Fruit fly (Drosophila melanogaster) whole organism, wandering third instar larva: ENCODE results near the gene CrebB.

ENCODE experiments used
- Abd-B ChIP-seq: fragments of >200 bp; optimal IDR thresholded peaks from 2 replicates; lab custom pipeline; 2017; ENCODE audit warnings: missing biosample characterization, missing genetic modification characterization
- CG32264 ChIP-seq: fragments of 200-800 bp; sonication (Bioruptor generic); optimal IDR thresholded peaks from 2 replicates; lab custom pipeline; 2016; ENCODE audit warnings: missing biosample characterization, missing genetic modification characterization
- CG9705 ChIP-seq: fragments of 200-800 bp; sonication (Bioruptor generic); optimal IDR thresholded peaks from 2 replicates; lab custom pipeline; 2018; ENCODE audit warnings: missing biosample characterization, mild to moderate bottlenecking, missing genetic modification characterization
- CrebA ChIP-seq: fragments of 200-800 bp; sonication (Bioruptor generic); optimal IDR thresholded peaks from 2 replicates; lab custom pipeline; 2016; ENCODE audit warnings: missing biosample characterization, mild to moderate bottlenecking, missing genetic modification characterization, borderline replicate concordance
- Dfd ChIP-seq: fragments of >200 bp; optimal IDR thresholded peaks from 2 replicates; lab custom pipeline; 2017; ENCODE audit warnings: missing biosample characterization, missing genetic modification characterization
- Dif ChIP-seq: fragments of 200-275, 200-300 bp; sonication (Bioruptor generic); optimal IDR thresholded peaks from 2 replicates; lab custom pipeline; 2018; ENCODE audit warnings: missing biosample characterization, missing genetic modification characterization; ENCODE audit not compliant: partially characterized antibody
- GATAd ChIP-seq: sonication (Bioruptor generic); optimal IDR thresholded peaks from 2 replicates; lab custom pipeline; 2016; ENCODE audit warnings: missing biosample characterization, missing genetic modification characterization
- HLH106 ChIP-seq: fragments of 200-800 bp; optimal IDR thresholded peaks from 3 replicates; lab custom pipeline; 2019; ENCODE audit warnings: missing biosample characterization, mild to moderate bottlenecking, missing genetic modification characterization, moderate library complexity
- Hnf4 ChIP-seq: fragments of 200-800 bp; sonication (Bioruptor generic); optimal IDR thresholded peaks from 2 replicates; lab custom pipeline; 2016; ENCODE audit warnings: missing biosample characterization, mild to moderate bottlenecking, missing genetic modification characterization
- Hr78 ChIP-seq: fragments of >200 bp; optimal IDR thresholded peaks from 2 replicates; lab custom pipeline; 2017; ENCODE audit warnings: missing biosample characterization, missing genetic modification characterization
- Hr83 ChIP-seq: fragments of 200-300 bp; sonication (Bioruptor generic); optimal IDR thresholded peaks from 2 replicates; lab custom pipeline; 2016; ENCODE audit warnings: missing biosample characterization, mild to moderate bottlenecking, missing genetic modification characterization, moderate library complexity; ENCODE audit not compliant: poor library complexity, severe bottlenecking
- Jra ChIP-seq: sonication (Bioruptor generic); optimal IDR thresholded peaks from 2 replicates; lab custom pipeline; 2016; ENCODE audit warnings: missing biosample characterization, missing genetic modification characterization
- Mio ChIP-seq: sonication (Bioruptor generic); optimal IDR thresholded peaks from 2 replicates; lab custom pipeline; 2016; ENCODE audit warnings: missing biosample characterization, missing genetic modification characterization
- Myc ChIP-seq: fragments of >200 bp; optimal IDR thresholded peaks from 2 replicates; lab custom pipeline; 2017
- N ChIP-seq: fragments of >200 bp; optimal IDR thresholded peaks from 2 replicates; lab custom pipeline; 2018; ENCODE audit warnings: missing biosample characterization, missing external identifiers, missing genetic modification characterization
- OdsH ChIP-seq: fragments of 200-800 bp; sonication (Bioruptor generic); optimal IDR thresholded peaks from 2 replicates; lab custom pipeline; 2016; ENCODE audit warnings: missing biosample characterization, mild to moderate bottlenecking, missing genetic modification characterization
- Rel ChIP-seq, 2 experiments: fragments of 200-800 bp; sonication (Bioruptor generic) in 1 of 2; optimal IDR thresholded peaks; 2 replicates in 1 of 2; 3 replicates in 1 of 2; lab custom pipeline; 2016 to 2019; ENCODE audit warnings: mild to moderate bottlenecking in 2 of 2, missing biosample characterization in 2 of 2, missing genetic modification characterization in 2 of 2, moderate library complexity in 1 of 2
- Sp1 ChIP-seq: fragments of 200-800 bp; sonication (Bioruptor generic); optimal IDR thresholded peaks from 3 replicates; lab custom pipeline; 2019; ENCODE audit warnings: missing biosample characterization, mild to moderate bottlenecking, missing genetic modification characterization, moderate library complexity
- Vsx2 ChIP-seq: fragments of 200-300, 225-300 bp; sonication (Bioruptor generic); optimal IDR thresholded peaks from 2 replicates; lab custom pipeline; 2018; ENCODE audit warnings: missing biosample characterization, missing genetic modification characterization; ENCODE audit not compliant: partially characterized antibody
- br ChIP-seq: fragments of 200-800 bp; sonication (Bioruptor generic); optimal IDR thresholded peaks from 2 replicates; lab custom pipeline; 2016; ENCODE audit warnings: missing biosample characterization, missing genetic modification characterization
- brk ChIP-seq: fragments of 200-800 bp; sonication (Bioruptor generic); optimal IDR thresholded peaks from 2 replicates; lab custom pipeline; 2016; ENCODE audit warnings: missing biosample characterization, mild to moderate bottlenecking, missing genetic modification characterization
- dl ChIP-seq, 2 experiments: fragments of 175-275, 200-275 bp in 1 of 2; fragments of 200-275 bp in 1 of 2; sonication (Bioruptor generic); optimal IDR thresholded peaks; lab custom pipeline; 2018; ENCODE audit warnings: mild to moderate bottlenecking in 2 of 2, missing biosample characterization in 2 of 2, missing genetic modification characterization in 2 of 2, moderate library complexity in 2 of 2; ENCODE audit not compliant: partially characterized antibody in 2 of 2, insufficient read depth in 1 of 2
- dmrt93B ChIP-seq: fragments of 200-800 bp; sonication (Bioruptor generic); optimal IDR thresholded peaks from 2 replicates; lab custom pipeline; 2018; ENCODE audit warnings: missing biosample characterization, mild to moderate bottlenecking, missing genetic modification characterization
- dsf ChIP-seq: sonication (Bioruptor generic); optimal IDR thresholded peaks from 2 replicates; lab custom pipeline; 2016; ENCODE audit warnings: missing biosample characterization, missing genetic modification characterization, borderline replicate concordance
- ey ChIP-seq: fragments of 200-800 bp; sonication (Bioruptor generic); optimal IDR thresholded peaks from 2 replicates; lab custom pipeline; 2016; ENCODE audit warnings: missing biosample characterization, missing genetic modification characterization
- foxo ChIP-seq, 2 experiments: fragments of 200-800 bp; sonication (Bioruptor generic); optimal IDR thresholded peaks; 2 replicates in 1 of 2; 3 replicates in 1 of 2; lab custom pipeline; 2016 to 2017; ENCODE audit warnings: missing biosample characterization in 2 of 2, missing genetic modification characterization in 2 of 2
- fru ChIP-seq: fragments of 200-800 bp; sonication (Bioruptor generic); optimal IDR thresholded peaks from 3 replicates; lab custom pipeline; 2016; ENCODE audit warnings: missing biosample characterization, mild to moderate bottlenecking, missing genetic modification characterization
- h ChIP-seq: fragments of 200-800 bp; sonication (Bioruptor generic); optimal IDR thresholded peaks from 3 replicates; lab custom pipeline; 2016; ENCODE audit warnings: missing biosample characterization, mild to moderate bottlenecking, missing genetic modification characterization
- jim ChIP-seq: fragments of 175-275, 200-325 bp; sonication (Bioruptor generic); optimal IDR thresholded peaks from 2 replicates; lab custom pipeline; 2016; ENCODE audit warnings: missing biosample characterization, mild to moderate bottlenecking, missing genetic modification characterization
- lola ChIP-seq: fragments of >200 bp; optimal IDR thresholded peaks from 2 replicates; lab custom pipeline; 2017; ENCODE audit warnings: missing biosample characterization, missing genetic modification characterization
- pan ChIP-seq: fragments of >200 bp; optimal IDR thresholded peaks from 2 replicates; lab custom pipeline; 2017
- psq ChIP-seq: fragments of 200-800 bp; sonication (Bioruptor generic); optimal IDR thresholded peaks from 3 replicates; lab custom pipeline; 2017; ENCODE audit warnings: missing biosample characterization, mild to moderate bottlenecking, missing genetic modification characterization, moderate library complexity
- rgr ChIP-seq: fragments of 200-800 bp; sonication (Bioruptor generic); optimal IDR thresholded peaks from 3 replicates; lab custom pipeline; 2016; ENCODE audit warnings: missing biosample characterization, mild to moderate bottlenecking, missing genetic modification characterization
- sage ChIP-seq: fragments of 200-800 bp; sonication (Bioruptor generic); optimal IDR thresholded peaks from 2 replicates; lab custom pipeline; 2016; ENCODE audit warnings: missing biosample characterization, mild to moderate bottlenecking, missing genetic modification characterization
- sv ChIP-seq: fragments of 200-800 bp; sonication (Bioruptor generic); optimal IDR thresholded peaks from 3 replicates; lab custom pipeline; 2016; ENCODE audit warnings: missing biosample characterization, missing genetic modification characterization
- tai ChIP-seq: sonication (Bioruptor generic); optimal IDR thresholded peaks from 2 replicates; lab custom pipeline; 2016; ENCODE audit warnings: missing biosample characterization, missing genetic modification characterization
- usp ChIP-seq: fragments of >200 bp; optimal IDR thresholded peaks from 2 replicates; lab custom pipeline; 2017; ENCODE audit warnings: missing biosample characterization, missing genetic modification characterization
- woc ChIP-seq: sonication (Bioruptor generic); optimal IDR thresholded peaks from 2 replicates; lab custom pipeline; 2016; ENCODE audit warnings: missing biosample characterization, mild to moderate bottlenecking, missing genetic modification characterization

The CrebB gene

dm6 chrX:18366851-18367649, 893 bp downstream of the CrebB start:
- TF ChIP-seq br (peak; percentile 82), woc (GFP tag; lab: Kevin White, UChicago) (peak; percentile 75), dsf (GFP tag; lab: Kevin White, UChicago) (no peak), Dfd (no peak), OdsH (peak; percentile 55), sv (GFP tag; lab: Kevin White, UChicago) (no peak), Jra (peak; percentile 19), Hr83 (GFP tag; lab: Kevin White, UChicago) (no peak), CG32264 (GFP tag; lab: Kevin White, UChicago) (peak; percentile 80), usp (GFP tag; lab: Kevin White, UChicago) (no peak), rgr (peak; percentile 70), Abd-B (no peak), Mio (no peak), brk (GFP tag; lab: Kevin White, UChicago) (no peak), CG9705 (peak; percentile 76), Sp1 (GFP tag; lab: Kevin White, UChicago) (peak; percentile 86), GATAd (GFP tag; lab: Kevin White, UChicago) (no peak), HLH106 (tag; lab: Kevin White, UChicago) (peak; percentile 92), fru (GFP tag; lab: Kevin White, UChicago) (peak; percentile 84), Dif (GFP tag; lab: Kevin White, UChicago) (peak; percentile 52), Myc (no peak), Hr78 (GFP tag; lab: Kevin White, UChicago) (no peak), N (GFP tag; lab: Kevin White, UChicago) (no peak), Vsx2 (GFP tag; lab: Kevin White, UChicago) (no peak), foxo (GFP tag; optimal IDR thresholded peaks at IDR 0.05; lab: Kevin White, UChicago) (peak; percentile 77 to 83), lola (GFP tag; lab: Kevin White, UChicago) (no peak), h (GFP tag; lab: Kevin White, UChicago) (peak; percentile 83), CrebA (GFP tag; lab: Kevin White, UChicago) (no peak), dmrt93B (GFP tag; lab: Kevin White, UChicago) (peak; percentile 76), dl (GFP tag; optimal IDR thresholded peaks at IDR 0.05; lab: Kevin White, UChicago; ENCODE audit: insufficient read depth in 1 of 2, partially characterized antibody in 2 of 2) (no peak), Rel (GFP tag; optimal IDR thresholded peaks at IDR 0.05; lab: Kevin White, UChicago) (peak; percentile 21), Rel (tag; optimal IDR thresholded peaks at IDR 0.05; lab: Kevin White, UChicago) (peak; percentile 77), ey (peak; percentile 80), tai (GFP tag; lab: Kevin White, UChicago) (peak; percentile 2), jim (GFP tag; lab: Kevin White, UChicago) (no peak), psq (GFP tag; lab: Kevin White, UChicago) (peak; percentile 73), Hnf4 (GFP tag; lab: Kevin White, UChicago) (peak; percentile 63)

dm6 chrX:18367806-18368643, 1.9 kb downstream of the CrebB start:
- TF ChIP-seq usp (GFP tag; lab: Kevin White, UChicago) (no peak), ey (peak; percentile 84), Hr83 (GFP tag; lab: Kevin White, UChicago) (no peak), CG9705 (no peak), Mio (peak; percentile 5), dl (GFP tag; optimal IDR thresholded peaks at IDR 0.05; lab: Kevin White, UChicago; ENCODE audit: insufficient read depth in 1 of 2, partially characterized antibody in 2 of 2) (no peak), CrebA (GFP tag; lab: Kevin White, UChicago) (peak; percentile 16), fru (GFP tag; lab: Kevin White, UChicago) (peak; percentile 72), brk (GFP tag; lab: Kevin White, UChicago) (peak; percentile 44), HLH106 (tag; lab: Kevin White, UChicago) (peak; percentile 57), GATAd (GFP tag; lab: Kevin White, UChicago) (no peak), Dif (GFP tag; lab: Kevin White, UChicago) (no peak), sv (GFP tag; lab: Kevin White, UChicago) (peak; percentile 25), dsf (GFP tag; lab: Kevin White, UChicago) (no peak), pan (lab: Kevin White, UChicago) (no peak), OdsH (peak; percentile 78), Myc (no peak), br (peak; percentile 82), foxo (GFP tag; optimal IDR thresholded peaks at IDR 0.05; lab: Kevin White, UChicago) (peak in 1 of 2 experiments; percentile 76), psq (GFP tag; lab: Kevin White, UChicago) (peak; percentile 66), dmrt93B (GFP tag; lab: Kevin White, UChicago) (no peak), woc (GFP tag; lab: Kevin White, UChicago) (peak; percentile 44), N (GFP tag; lab: Kevin White, UChicago) (no peak), Vsx2 (GFP tag; lab: Kevin White, UChicago) (no peak), h (GFP tag; lab: Kevin White, UChicago) (peak; percentile 88), Sp1 (GFP tag; lab: Kevin White, UChicago) (peak; percentile 62), sage (GFP tag; lab: Kevin White, UChicago) (no peak), Hnf4 (GFP tag; lab: Kevin White, UChicago) (peak; percentile 73), Abd-B (no peak), lola (GFP tag; lab: Kevin White, UChicago) (no peak), tai (GFP tag; lab: Kevin White, UChicago) (no peak), Hr78 (GFP tag; lab: Kevin White, UChicago) (no peak), CG32264 (GFP tag; lab: Kevin White, UChicago) (peak; percentile 28), rgr (peak; percentile 81), Rel (GFP tag; optimal IDR thresholded peaks at IDR 0.05; lab: Kevin White, UChicago) (peak; percentile 21), Rel (tag; optimal IDR thresholded peaks at IDR 0.05; lab: Kevin White, UChicago) (peak; percentile 96)
